Fruit fly (Drosophila melanogaster) whole organism, embryonic: ENCODE data around the gene Gs2.
A peak's percentile ranks its signal among the peaks of the same experiment; 100 is the strongest.

Source experiments
- Atf-2 ChIP-seq: fragments of 200-800 bp; sonication (Bioruptor generic); optimal IDR thresholded peaks from 2 replicates; lab custom pipeline; 2016; ENCODE audit warnings: missing biosample characterization, missing genetic modification characterization
- Bgb ChIP-seq: fragments of 200-800 bp; sonication (Bioruptor generic); IDR thresholded peaks from 2 replicates; pipeline ENCODE4 v1.3.6; 2022; ENCODE audit warnings: missing biosample characterization, missing genetic modification characterization; ENCODE audit not compliant: partially characterized antibody
- CG1024 ChIP-seq: fragments of 200-800 bp; sonication (Bioruptor generic); IDR thresholded peaks from 2 replicates; pipeline ENCODE4 v1.3.6; 2022; ENCODE audit warnings: missing biosample characterization, missing genetic modification characterization
- CG10431 ChIP-seq: fragments of 200-800 bp; sonication (Bioruptor generic); optimal IDR thresholded peaks from 3 replicates; lab custom pipeline; 2018; ENCODE audit warnings: missing biosample characterization, mild to moderate bottlenecking, missing genetic modification characterization
- CG11695 ChIP-seq: fragments of 200-800 bp; sonication (Bioruptor generic); IDR thresholded peaks from 3 replicates; pipeline ENCODE4 v1.3.6; 2022; ENCODE audit warnings: missing biosample characterization, missing genetic modification characterization
- CG12219 ChIP-seq: fragments of 200-800 bp; sonication (Bioruptor generic); optimal IDR thresholded peaks from 3 replicates; lab custom pipeline; 2018; ENCODE audit warnings: missing biosample characterization, mild to moderate bottlenecking, missing genetic modification characterization
- CG14441 ChIP-seq: fragments of 200-800 bp; sonication (Bioruptor generic); IDR thresholded peaks from 2 replicates; pipeline ENCODE4 v1.3.6; 2022; ENCODE audit warnings: missing biosample characterization, missing genetic modification characterization
- CG14965 ChIP-seq: fragments of 200-800 bp; sonication (Bioruptor generic); optimal IDR thresholded peaks from 2 replicates; lab custom pipeline; 2016; ENCODE audit warnings: missing biosample characterization, missing genetic modification characterization, borderline replicate concordance
- CG15011 ChIP-seq: fragments of 200-800 bp; sonication (Bioruptor generic); optimal IDR thresholded peaks from 3 replicates; lab custom pipeline; 2018; ENCODE audit warnings: missing biosample characterization, mild to moderate bottlenecking, missing genetic modification characterization
- CG17612 ChIP-seq: fragments of 200-800 bp; sonication (Bioruptor generic); IDR thresholded peaks from 2 replicates; pipeline ENCODE4 v1.3.6; 2022; ENCODE audit warnings: missing biosample characterization, missing genetic modification characterization
- CG17912 ChIP-seq: fragments of 200-800 bp; sonication (Bioruptor generic); optimal IDR thresholded peaks from 2 replicates; lab custom pipeline; 2018; ENCODE audit warnings: missing biosample characterization, mild to moderate bottlenecking, missing genetic modification characterization
- CG2875 ChIP-seq: fragments of 200-800 bp; sonication (Bioruptor generic); optimal IDR thresholded peaks from 2 replicates; lab custom pipeline; 2017; ENCODE audit warnings: missing biosample characterization, mild to moderate bottlenecking, missing genetic modification characterization, missing genetic modification reagents
- CG3065 ChIP-seq: fragments of 200-800 bp; sonication (Bioruptor generic); optimal IDR thresholded peaks from 2 replicates; lab custom pipeline; 2016; ENCODE audit warnings: missing biosample characterization, missing genetic modification characterization
- CG31365 ChIP-seq: fragments of 200-800 bp; sonication (Bioruptor generic); optimal IDR thresholded peaks from 2 replicates; lab custom pipeline; 2018; ENCODE audit warnings: missing biosample characterization, mild to moderate bottlenecking, missing genetic modification characterization
- CG3838 ChIP-seq: fragments of 200-800 bp; sonication (Bioruptor generic); optimal IDR thresholded peaks from 3 replicates; lab custom pipeline; 2016; ENCODE audit warnings: missing biosample characterization, missing genetic modification characterization
- CG4360 ChIP-seq: fragments of 200-800 bp; sonication (Bioruptor generic); IDR thresholded peaks from 2 replicates; pipeline ENCODE4 v1.3.6; 2022; ENCODE audit warnings: missing biosample characterization, missing genetic modification characterization
- CG6791 ChIP-seq: fragments of 200-800 bp; sonication (Bioruptor generic); IDR thresholded peaks from 3 replicates; pipeline ENCODE4 v1.3.6; 2022; ENCODE audit warnings: missing biosample characterization, missing genetic modification characterization; ENCODE audit not compliant: partially characterized antibody
- CG8944 ChIP-seq: fragments of 200-800 bp; sonication (Bioruptor generic); optimal IDR thresholded peaks from 3 replicates; lab custom pipeline; 2016; ENCODE audit warnings: missing biosample characterization, missing genetic modification characterization
- CHES-1-like ChIP-seq: fragments of 200-800 bp; sonication (Bioruptor generic); optimal IDR thresholded peaks from 2 replicates; lab custom pipeline; 2016; ENCODE audit warnings: missing biosample characterization, missing genetic modification characterization
- Fer1 ChIP-seq: fragments of 200-800 bp; sonication (Bioruptor generic); optimal IDR thresholded peaks from 2 replicates; lab custom pipeline; 2017; ENCODE audit warnings: missing biosample characterization, mild to moderate bottlenecking, missing genetic modification characterization
- Gug ChIP-seq: fragments of 200-800 bp; sonication (Bioruptor generic); IDR thresholded peaks from 4 replicates; pipeline ENCODE4 v1.3.6; 2022; ENCODE audit warnings: missing biosample characterization, missing genetic modification characterization
- Hr78 ChIP-seq, 2 experiments: fragments of 200-800 bp in 1 of 2; fragments of >200 bp in 1 of 2; sonication (Bioruptor generic) in 1 of 2; optimal IDR thresholded peaks; 2 replicates each; lab custom pipeline; 2017 to 2019; ENCODE audit warnings: missing biosample characterization in 2 of 2, missing genetic modification characterization in 2 of 2, mild to moderate bottlenecking in 1 of 2, moderate library complexity in 1 of 2
- Nf-YA ChIP-seq: fragments of 200-800 bp; sonication (Bioruptor generic); IDR thresholded peaks from 2 replicates; pipeline ENCODE4 v1.3.6; 2022; ENCODE audit warnings: missing biosample characterization, missing genetic modification characterization
- Ravus ChIP-seq: fragments of 200-800 bp; sonication (Bioruptor generic); IDR thresholded peaks from 2 replicates; pipeline ENCODE4 v1.3.6; 2022; ENCODE audit warnings: missing biosample characterization, missing genetic modification characterization
- YL-1 ChIP-seq: fragments of 200-800 bp; sonication (Bioruptor generic); optimal IDR thresholded peaks from 3 replicates; lab custom pipeline; 2017; ENCODE audit warnings: missing biosample characterization, mild to moderate bottlenecking, missing genetic modification characterization
- bcd ChIP-seq: fragments of 200-800 bp; sonication (Bioruptor generic); optimal IDR thresholded peaks from 2 replicates; lab custom pipeline; 2017; ENCODE audit warnings: missing biosample characterization, mild to moderate bottlenecking, missing genetic modification characterization
- cad ChIP-seq: fragments of >200 bp; optimal IDR thresholded peaks from 2 replicates; lab custom pipeline; 2017; ENCODE audit warnings: missing biosample characterization, missing genetic modification characterization
- chm ChIP-seq: fragments of 200-800 bp; sonication (Bioruptor generic); IDR thresholded peaks from 2 replicates; pipeline ENCODE4 v1.3.6; 2022; ENCODE audit warnings: missing biosample characterization, missing genetic modification characterization
- dmrt99B ChIP-seq: fragments of 200-800 bp; sonication (Bioruptor generic); optimal IDR thresholded peaks from 2 replicates; lab custom pipeline; 2018; ENCODE audit warnings: missing biosample characterization, mild to moderate bottlenecking, missing genetic modification characterization, moderate library complexity
- ems ChIP-seq: fragments of 200-800 bp; sonication (Bioruptor generic); optimal IDR thresholded peaks from 3 replicates; lab custom pipeline; 2016; ENCODE audit warnings: missing biosample characterization, missing genetic modification characterization
- fd96Cb ChIP-seq: fragments of 200-800 bp; sonication (Bioruptor generic); optimal IDR thresholded peaks from 2 replicates; lab custom pipeline; 2018; ENCODE audit warnings: missing biosample characterization, mild to moderate bottlenecking, missing genetic modification characterization, moderate library complexity
- gcm2 ChIP-seq: fragments of 200-800 bp; sonication (Bioruptor generic); optimal IDR thresholded peaks from 2 replicates; lab custom pipeline; 2016; ENCODE audit warnings: missing biosample characterization, missing genetic modification characterization
- lov ChIP-seq, 2 experiments: fragments of 200-800 bp in 1 of 2; fragments of >200 bp in 1 of 2; sonication (Bioruptor generic) in 1 of 2; IDR thresholded peaks in 1 of 2; optimal IDR thresholded peaks in 1 of 2; 2 replicates in 1 of 2; 3 replicates in 1 of 2; pipeline versions ENCODE4 v1.3.6 to Lab custom; 2017 to 2022; ENCODE audit warnings: missing biosample characterization in 1 of 2, missing genetic modification characterization in 1 of 2
- mirr ChIP-seq: fragments of 200-800 bp; sonication (Bioruptor generic); optimal IDR thresholded peaks from 3 replicates; lab custom pipeline; 2018; ENCODE audit warnings: missing biosample characterization, mild to moderate bottlenecking, missing genetic modification characterization
- mld ChIP-seq: fragments of 200-800 bp; sonication (Bioruptor generic); IDR thresholded peaks from 3 replicates; pipeline ENCODE4 v1.3.6; 2022; ENCODE audit warnings: missing biosample characterization, missing genetic modification characterization; ENCODE audit not compliant: partially characterized antibody
- nerfin-2 ChIP-seq: fragments of 200-800 bp; sonication (Bioruptor generic); IDR thresholded peaks from 2 replicates; pipeline ENCODE4 v1.3.6; 2022; ENCODE audit warnings: missing biosample characterization, missing genetic modification characterization; ENCODE audit not compliant: partially characterized antibody
- odd ChIP-seq: fragments of 200-800 bp; sonication (Bioruptor generic); optimal IDR thresholded peaks from 2 replicates; lab custom pipeline; 2017; ENCODE audit warnings: missing biosample characterization, mild to moderate bottlenecking, missing genetic modification characterization
- p53 ChIP-seq: fragments of 200-800 bp; sonication (Bioruptor generic); optimal IDR thresholded peaks from 2 replicates; lab custom pipeline; 2016; ENCODE audit warnings: missing biosample characterization, missing genetic modification characterization
- phol ChIP-seq: fragments of 200-800 bp; sonication (Bioruptor generic); optimal IDR thresholded peaks from 3 replicates; lab custom pipeline; 2018; ENCODE audit warnings: missing biosample characterization, mild to moderate bottlenecking, missing genetic modification characterization, moderate library complexity
- sens ChIP-seq: fragments of 200-800 bp; sonication (Bioruptor generic); peaks from one replicate; lab custom pipeline; 2016; ENCODE audit warnings: missing biosample characterization, missing genetic modification characterization
- seq ChIP-seq: fragments of 200-800 bp; sonication (Bioruptor generic); IDR thresholded peaks from 2 replicates; pipeline ENCODE4 v1.3.6; 2022; ENCODE audit warnings: missing biosample characterization, missing genetic modification characterization
- slbo ChIP-seq: fragments of 200-800 bp; sonication (Bioruptor generic); IDR thresholded peaks from 2 replicates; pipeline ENCODE4 v1.3.6; 2022; ENCODE audit warnings: missing biosample characterization, missing genetic modification characterization
- slp2 ChIP-seq: fragments of 200-800 bp; sonication (Bioruptor generic); optimal IDR thresholded peaks from 2 replicates; lab custom pipeline; 2016; ENCODE audit warnings: missing biosample characterization, missing genetic modification characterization
- so ChIP-seq: fragments of 200-800 bp; sonication (Bioruptor generic); IDR thresholded peaks from 3 replicates; pipeline ENCODE4 v1.3.6; 2022; ENCODE audit warnings: missing biosample characterization, missing genetic modification characterization
- sob ChIP-seq: fragments of 200-800 bp; sonication (Bioruptor generic); IDR thresholded peaks from 2 replicates; pipeline ENCODE4 v1.3.6; 2022; ENCODE audit warnings: missing biosample characterization, missing genetic modification characterization
- sqz ChIP-seq: fragments of 200-800 bp; sonication (Bioruptor generic); optimal IDR thresholded peaks from 3 replicates; lab custom pipeline; 2018; ENCODE audit warnings: missing biosample characterization, mild to moderate bottlenecking, missing genetic modification characterization
- tna ChIP-seq: fragments of 200-800 bp; sonication (Bioruptor generic); IDR thresholded peaks from 2 replicates; pipeline ENCODE4 v1.3.6; 2022; ENCODE audit warnings: missing biosample characterization, missing genetic modification characterization; ENCODE audit not compliant: partially characterized antibody

The Gs2 gene

dm6 chrX:11393003-11393620, 29.5 kb upstream of the Gs2 start (continued):
- TF ChIP-seq Gug (GFP tag; lab: Robert Waterston, UW) (no peak), Nf-YA (no peak), CG3065 (GFP tag; lab: Kevin White, UChicago) (no peak), Fer1 (GFP tag; lab: Kevin White, UChicago) (peak; percentile 4), lov (optimal IDR thresholded peaks at IDR 0.05; lab: Kevin White, UChicago) (no peak), lov (GFP tag; IDR thresholded peaks at IDR 0.05; lab: Robert Waterston, UW) (no peak), nerfin-2 (GFP tag; lab: Robert Waterston, UW) (no peak), p53 (GFP tag; lab: Kevin White, UChicago) (no peak), CG2875 (no peak), YL-1 (GFP tag; lab: Kevin White, UChicago) (no peak), sqz (GFP tag; lab: Kevin White, UChicago) (peak; percentile 90), CG14965 (GFP tag; lab: Kevin White, UChicago) (no peak), ems (no peak), CG3838 (GFP tag; lab: Kevin White, UChicago) (no peak), CG17912 (no peak), CG31365 (tag; lab: Kevin White, UChicago) (no peak), dmrt99B (tag; lab: Kevin White, UChicago) (no peak), Ravus (no peak), Bgb (GFP tag; lab: Robert Waterston, UW) (no peak), CG14441 (GFP tag; lab: Robert Waterston, UW) (no peak), mirr (GFP tag; lab: Kevin White, UChicago) (no peak), fd96Cb (tag; lab: Kevin White, UChicago) (no peak)

- TF ChIP-seq CG15011 (GFP tag; lab: Kevin White, UChicago), result no peak
- peak; percentile 43 for TF ChIP-seq sens (GFP tag; lab: Kevin White, UChicago)
- no peak for TF ChIP-seq phol (tag; lab: Kevin White, UChicago)
- TF ChIP-seq Hr78 (GFP tag; optimal IDR thresholded peaks at IDR 0.05; lab: Kevin White, UChicago), result no peak
- no peak for TF ChIP-seq CG6791 (GFP tag; lab: Robert Waterston, UW)
- no peak for TF ChIP-seq CG4360 (GFP tag; lab: Robert Waterston, UW)
- no peak for TF ChIP-seq tna (GFP tag; lab: Robert Waterston, UW)
- no peak for TF ChIP-seq seq (GFP tag; lab: Robert Waterston, UW)
- no peak for TF ChIP-seq cad (GFP tag; lab: Kevin White, UChicago)
- peak; percentile 94 for TF ChIP-seq CG10431 (GFP tag; lab: Kevin White, UChicago)
- TF ChIP-seq Atf-2 (GFP tag; lab: Kevin White, UChicago), result no peak
- TF ChIP-seq bcd, result no peak
- TF ChIP-seq CG8944, result no peak
These were observed 18.4 kb upstream of the Gs2 start for dm6 chrX:11404247-11404646.

- TF ChIP-seq CG11695 (GFP tag; lab: Robert Waterston, UW) (no peak), CG2875 (no peak), slp2 (GFP tag; lab: Kevin White, UChicago) (no peak), CG1024 (GFP tag; lab: Robert Waterston, UW) (no peak), odd (GFP tag; lab: Kevin White, UChicago) (no peak), chm (GFP tag; lab: Robert Waterston, UW) (no peak), CHES-1-like (GFP tag; lab: Kevin White, UChicago) (no peak), so (GFP tag; lab: Robert Waterston, UW) (no peak), slbo (GFP tag; lab: Robert Waterston, UW) (no peak), gcm2 (GFP tag; lab: Kevin White, UChicago) (no peak), CG17612 (GFP tag; lab: Robert Waterston, UW) (no peak), mld (no peak), sob (no peak), dmrt99B (tag; lab: Kevin White, UChicago) (no peak), CG12219 (no peak)
These were observed 13.0 kb upstream of the Gs2 start, which contains the start of gene CG15196 for dm6 chrX:11409647-11410046. Gene CG15196 (plus strand): TSS chrX:11409947.
